Worm (Caenorhabditis elegans): ENCODE results near the gene T28C12.2.

DNA sequence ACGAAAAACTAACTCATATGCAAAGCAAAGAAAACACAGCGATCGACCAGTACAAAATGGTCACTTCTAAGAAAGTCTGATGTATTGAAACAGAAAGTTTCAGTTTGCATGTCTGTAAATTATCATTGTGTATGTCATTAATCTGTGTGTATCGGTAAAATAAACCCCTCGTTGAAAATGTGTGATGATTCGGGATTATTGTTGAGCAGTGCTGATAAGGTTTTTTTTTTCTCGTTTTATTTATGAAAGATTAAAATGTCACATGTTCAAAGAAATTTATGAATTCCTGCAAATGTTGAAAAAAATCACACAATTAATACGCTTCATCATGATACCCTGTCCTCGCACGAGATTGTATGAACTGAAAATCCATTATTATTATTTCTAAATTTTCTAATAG lies 48.9 kb upstream of the T28C12.2 start:
- no peak for TF ChIP-seq fos-1 (tag; optimal IDR thresholded peaks at IDR 0.05)
- TF ChIP-seq sma-3 (GFP tag; optimal IDR thresholded peaks at IDR 0.05) = no peak
- TF ChIP-seq lin-13 (GFP tag; optimal IDR thresholded peaks at IDR 0.05) = no peak
- no peak for TF ChIP-seq R02D3.7 (tag; optimal IDR thresholded peaks at IDR 0.05)
- no peak for TF ChIP-seq snpc-4 (tag; optimal IDR thresholded peaks at IDR 0.05)
- no peak for TF ChIP-seq ztf-11 (tag; optimal IDR thresholded peaks at IDR 0.05)
- TF ChIP-seq ceh-82 (tag; optimal IDR thresholded peaks at IDR 0.05) = no peak
- TF ChIP-seq ama-1 (optimal IDR thresholded peaks at IDR 0.05) = no peak
- no peak for TF ChIP-seq nhr-6 (tag; optimal IDR thresholded peaks at IDR 0.05)

Data from whole organism, L2 larva.